Worm (Caenorhabditis elegans) whole organism, L4 larva: ENCODE measurements around the gene set-13.
"Not testable (repeated sequence)": the region's sequence is repeated elsewhere in the genome, so short reads cannot be mapped to it uniquely, and the experiment has no call there.

Experiments used
- F49E8.2 ChIP-seq: sonication (generic microtip); optimal IDR thresholded peaks from 2 replicates; lab custom pipeline; 2016; ENCODE audit warnings: missing compliant biosample characterization, mild to moderate bottlenecking, missing genetic modification characterization, borderline replicate concordance
- R02D3.7 ChIP-seq: fragments of 150-350 bp; sonication (generic microtip); optimal IDR thresholded peaks from 3 replicates; lab custom pipeline; 2014; ENCODE audit warnings: missing biosample characterization, missing genetic modification characterization
- Y105C5A.15 ChIP-seq: fragments of 200-800 bp; sonication (Bioruptor generic); IDR thresholded peaks from 2 replicates; pipeline ENCODE4 v1.3.6; 2022; ENCODE audit warnings: missing genetic modification characterization, missing compliant biosample characterization
- ZK337.2 ChIP-seq: fragments of 200-800 bp; sonication (Bioruptor generic); IDR thresholded peaks from 2 replicates; pipeline ENCODE4 v1.3.6; 2022; ENCODE audit warnings: missing genetic modification reagents, missing genetic modification characterization, missing compliant biosample characterization
- arid-1 ChIP-seq: fragments of 200-800 bp; sonication (Bioruptor generic); conservative IDR thresholded peaks from 2 replicates; pipeline ENCODE4 v1.3.6; 2022; ENCODE audit warnings: missing genetic modification reagents, missing genetic modification characterization, missing compliant biosample characterization
- ceh-44 ChIP-seq: fragments of 200-800 bp; sonication (Bioruptor generic); IDR thresholded peaks from 2 replicates; pipeline ENCODE4 v1.3.6; 2022; ENCODE audit warnings: missing genetic modification reagents, missing genetic modification characterization, missing compliant biosample characterization
- ceh-62 ChIP-seq: sonication (generic microtip); optimal IDR thresholded peaks from 2 replicates; lab custom pipeline; 2017; ENCODE audit warnings: missing biosample characterization, missing genetic modification characterization
- ctbp-1 ChIP-seq: fragments of 200-800 bp; sonication (Bioruptor generic); IDR thresholded peaks from 2 replicates; pipeline ENCODE4 v1.3.6; 2022; ENCODE audit warnings: missing genetic modification reagents, missing genetic modification characterization, missing compliant biosample characterization
- daf-12 ChIP-seq: fragments of 150-350 bp; optimal IDR thresholded peaks from 2 replicates; lab custom pipeline; 2014; ENCODE audit warnings: missing biosample characterization, missing genetic modification reagents, missing genetic modification characterization
- daf-16 ChIP-seq, 3 experiments: sonication (generic microtip); optimal IDR thresholded peaks; 2 replicates each; lab custom pipeline; 2016 to 2017; ENCODE audit warnings: missing genetic modification characterization in 3 of 3, missing genetic modification reagents in 3 of 3, mild to moderate bottlenecking in 2 of 3, missing compliant biosample characterization in 2 of 3, missing biosample characterization in 1 of 3, moderate library complexity in 1 of 3
- daf-8 ChIP-seq: fragments of 200-800 bp; sonication (Bioruptor generic); IDR thresholded peaks from 2 replicates; pipeline ENCODE4 v1.3.6; 2022; ENCODE audit warnings: missing genetic modification characterization, missing compliant biosample characterization
- dmd-6 ChIP-seq: fragments of 200-800 bp; sonication (Bioruptor generic); IDR thresholded peaks from 2 replicates; pipeline ENCODE4 v1.3.6; 2022; ENCODE audit warnings: missing genetic modification reagents, missing genetic modification characterization, missing compliant biosample characterization
- dmd-9 ChIP-seq: fragments of 200-800 bp; sonication (Bioruptor generic); IDR thresholded peaks from 2 replicates; pipeline ENCODE4 v1.3.6; 2022; ENCODE audit warnings: missing genetic modification reagents, missing genetic modification characterization, missing compliant biosample characterization
- hmg-1.1 ChIP-seq: fragments of 200-800 bp; sonication (Bioruptor generic); IDR thresholded peaks from 2 replicates; pipeline ENCODE4 v1.3.6; 2022; ENCODE audit warnings: missing genetic modification reagents, missing genetic modification characterization, missing compliant biosample characterization
- jun-1 ChIP-seq: fragments of 150-350 bp; optimal IDR thresholded peaks from 2 replicates; lab custom pipeline; 2014; ENCODE audit warnings: missing biosample characterization, missing genetic modification reagents, missing genetic modification characterization
- lin-39 ChIP-seq: fragments of 150-350 bp; optimal IDR thresholded peaks from 2 replicates; lab custom pipeline; 2014; ENCODE audit warnings: missing biosample characterization, missing genetic modification reagents, missing genetic modification characterization
- madf-5 ChIP-seq, 2 experiments: fragments of 200-800 bp; sonication (Bioruptor generic); IDR thresholded peaks; 2 replicates each; pipeline ENCODE4 v1.3.6; 2022; ENCODE audit warnings: missing compliant biosample characterization in 2 of 2, missing genetic modification characterization in 2 of 2
- mdt-29 ChIP-seq: fragments of 200-800 bp; sonication (Bioruptor generic); IDR thresholded peaks from 2 replicates; pipeline ENCODE4 v1.3.6; 2022; ENCODE audit warnings: missing genetic modification reagents, missing genetic modification characterization, missing compliant biosample characterization
- mes-2 ChIP-seq: sonication (generic microtip); optimal IDR thresholded peaks from 2 replicates; lab custom pipeline; 2016; ENCODE audit warnings: missing genotype, mild to moderate bottlenecking, missing genetic modification characterization, missing compliant biosample characterization; ENCODE audit not compliant: poor library complexity, severe bottlenecking
- nhr-42 ChIP-seq: fragments of 200-800 bp; sonication (Bioruptor generic); IDR thresholded peaks from 2 replicates; pipeline ENCODE4 v1.3.6; 2022; ENCODE audit warnings: missing genetic modification characterization, missing compliant biosample characterization
- nhr-77 ChIP-seq: fragments of 150-350 bp; optimal IDR thresholded peaks from 2 replicates; lab custom pipeline; 2014; ENCODE audit warnings: missing biosample characterization, missing genetic modification characterization
- rbr-2 ChIP-seq: sonication (generic microtip); optimal IDR thresholded peaks from 2 replicates; lab custom pipeline; 2016; ENCODE audit warnings: missing genotype, missing genetic modification characterization, missing compliant biosample characterization
- saeg-2 ChIP-seq: fragments of 200-800 bp; sonication (Bioruptor generic); IDR thresholded peaks from 2 replicates; pipeline ENCODE4 v1.3.6; 2022; ENCODE audit warnings: missing genetic modification reagents, missing genetic modification characterization, missing compliant biosample characterization
- sdz-12 ChIP-seq: fragments of 200-800 bp; sonication (Bioruptor generic); optimal IDR thresholded peaks from 2 replicates; lab custom pipeline; 2018; ENCODE audit warnings: mild to moderate bottlenecking, missing genetic modification characterization, missing compliant biosample characterization
- set-16 ChIP-seq: fragments of 200-800 bp; sonication (Bioruptor generic); IDR thresholded peaks from 2 replicates; pipeline ENCODE4 v1.3.6; 2022; ENCODE audit warnings: missing genetic modification reagents, missing genetic modification characterization, missing compliant biosample characterization
- spr-3 ChIP-seq: fragments of 200-800 bp; sonication (Bioruptor generic); optimal IDR thresholded peaks from 2 replicates; lab custom pipeline; 2018; ENCODE audit warnings: mild to moderate bottlenecking, missing genetic modification characterization, missing compliant biosample characterization
- unc-62 ChIP-seq, 3 experiments: fragments of 150-350 bp in 1 of 3; sonication (generic microtip); optimal IDR thresholded peaks in 2 of 3; peaks in 1 of 3; 1 replicate in 1 of 3; 2 replicates in 2 of 3; lab custom pipeline; 2014 to 2017; ENCODE audit warnings: missing biosample characterization in 3 of 3, missing genetic modification characterization in 3 of 3, missing genetic modification reagents in 3 of 3, missing genotype in 1 of 3
- zfp-3 ChIP-seq: fragments of 200-800 bp; sonication (Bioruptor generic); conservative IDR thresholded peaks from 2 replicates; pipeline ENCODE4 v1.3.6; 2022; ENCODE audit warnings: missing genetic modification reagents, missing genetic modification characterization, missing compliant biosample characterization
- ztf-11 ChIP-seq: fragments of 150-350 bp; optimal IDR thresholded peaks from 2 replicates; lab custom pipeline; 2014; ENCODE audit warnings: missing biosample characterization, missing genetic modification characterization
- ztf-7 ChIP-seq: fragments of 150-350 bp; optimal IDR thresholded peaks from 2 replicates; lab custom pipeline; 2014; ENCODE audit warnings: missing biosample characterization, missing genetic modification characterization

Gene set-13

DNA sequence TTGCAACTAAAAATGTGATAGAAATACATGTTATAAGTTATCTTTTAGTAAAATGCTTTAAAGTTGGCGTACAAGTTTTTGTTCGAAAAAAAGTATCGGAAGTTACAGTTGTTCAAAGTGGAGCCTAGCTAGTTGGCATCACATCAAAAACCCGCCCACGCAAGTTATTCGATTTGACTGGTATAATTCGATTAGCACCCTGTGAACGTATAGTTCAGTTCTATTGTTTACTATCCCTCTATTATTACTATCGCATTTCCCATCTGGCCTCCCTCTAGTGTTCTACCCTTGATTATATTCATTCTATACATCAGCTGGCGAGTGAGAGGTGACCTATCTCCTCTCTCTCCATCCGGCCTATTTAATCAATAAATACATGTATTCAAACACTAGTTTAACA is 22.2 kb downstream of the set-13 start, which contains the start of gene Y110A2AL.4:
Y110A2AL.4 (plus strand) TSS at position 301 of the 400 bp plus-strand sequence.
- TF ChIP-seq ZK337.2 (GFP tag; lab: Robert Waterston, UW); ztf-7 (tag; lab: Kevin White, UChicago); nhr-77 (tag; lab: Kevin White, UChicago): not testable (repeated sequence)

DNA sequence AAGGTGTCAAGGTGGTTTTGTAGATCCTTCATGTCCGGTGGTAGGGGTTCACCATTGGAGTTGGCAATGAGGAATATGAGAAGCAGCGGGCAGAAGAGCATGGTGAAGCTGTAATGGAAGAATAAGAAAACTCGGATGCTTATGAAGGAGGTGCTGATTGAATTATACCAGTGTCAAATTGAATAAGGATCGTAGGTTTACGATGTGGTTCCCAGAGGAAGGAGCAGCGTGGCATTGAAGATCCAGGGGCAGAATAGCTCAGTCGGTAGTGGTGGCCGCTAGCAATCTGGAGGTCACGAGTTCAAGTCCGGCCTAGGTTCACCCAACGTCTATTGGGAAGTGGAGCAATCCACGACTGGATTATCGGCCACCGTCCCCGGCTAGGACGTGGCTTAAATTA is 24.8 kb downstream of the set-13 start, which contains the start of gene Y110A2AL.6:
Y110A2AL.6 (minus strand) TSS at position 101 of the 400 bp plus-strand sequence.
- no peak for TF ChIP-seq saeg-2 (GFP tag; lab: Robert Waterston, UW)
- TF ChIP-seq, all 104 proteins: peak for 0

DNA sequence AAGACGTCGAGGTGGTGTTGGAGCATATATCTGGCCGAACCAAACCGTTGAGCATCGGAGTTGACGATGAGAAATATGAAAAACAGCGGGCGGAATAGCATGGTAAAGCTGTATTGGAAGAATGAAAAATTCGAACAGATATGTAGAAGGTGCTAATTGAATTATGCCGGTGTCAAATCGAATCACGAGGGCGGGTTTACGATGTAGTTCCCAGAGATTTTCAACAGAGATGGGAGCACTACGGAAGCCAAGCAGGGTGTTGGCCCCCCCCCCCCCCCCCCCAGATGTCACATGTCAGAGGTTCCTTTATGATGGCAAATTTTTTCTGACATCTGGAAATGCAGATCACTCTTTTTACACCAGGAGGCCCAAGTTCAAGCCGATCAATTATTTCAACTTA is 26.3 kb downstream of the set-13 start, which contains the start of gene Y110A2AL.7:
Y110A2AL.7 (minus strand) TSS at position 101 of the 400 bp plus-strand sequence.
- TF ChIP-seq ztf-11 (tag; lab: Kevin White, UChicago) (no peak), unc-62 (GFP tag; optimal IDR thresholded peaks at IDR 0.05 in 1 of 2; lab: Kevin White, UChicago) (peak in 1 of 2 experiments; percentile 64), unc-62 (tag; optimal IDR thresholded peaks at IDR 0.05; lab: Kevin White, UChicago) (no peak), Y105C5A.15 (GFP tag; lab: Robert Waterston, UW) (no peak)

DNA sequence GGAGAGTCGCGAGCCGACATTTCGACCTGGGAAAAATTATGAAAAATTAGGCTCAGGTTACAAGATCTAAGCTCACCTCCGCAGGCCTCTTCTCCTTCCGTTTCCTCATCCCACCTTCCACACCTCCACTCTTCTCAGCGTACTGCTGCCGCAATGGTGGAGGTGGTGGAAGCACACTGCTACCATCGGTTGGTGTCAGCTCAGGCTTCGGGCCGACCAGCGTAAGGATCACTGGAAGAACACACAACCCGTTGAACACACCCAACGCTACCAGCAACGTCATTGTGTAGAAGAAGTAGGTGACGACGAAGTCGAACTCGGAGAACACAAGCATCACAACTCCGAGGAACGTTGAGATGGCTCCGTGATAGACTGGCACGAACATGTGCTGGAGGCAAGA is 28.9 kb downstream of the set-13 start:
- TF ChIP-seq R02D3.7 (tag; lab: Kevin White, UChicago) (no peak), set-16 (GFP tag; lab: Robert Waterston, UW) (peak; percentile 54)

DNA sequence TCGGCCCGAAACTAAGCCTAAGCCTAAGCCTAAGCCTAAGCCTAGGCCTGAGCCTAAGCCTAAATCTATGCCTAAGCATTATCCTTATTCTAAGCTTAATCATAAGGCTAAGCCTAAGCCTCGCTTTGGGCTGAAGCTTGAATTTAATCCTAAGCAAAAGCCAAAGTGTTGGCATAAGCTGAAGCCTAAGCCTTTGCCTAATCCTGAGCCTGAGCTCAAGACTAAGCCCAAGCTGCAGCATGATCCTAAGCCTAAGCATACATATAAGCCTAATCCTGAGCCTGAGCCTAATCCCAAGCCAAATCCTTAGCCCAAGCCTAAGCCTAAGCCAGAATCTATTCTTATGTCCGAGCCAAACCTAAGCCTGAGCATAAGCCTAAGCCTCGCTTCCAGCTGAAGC is 29.8 kb downstream of the set-13 start:
- TF ChIP-seq mes-2 (tag; lab: Kevin White, UChicago) (no peak), hmg-1.1 (no peak), ceh-62 (tag; lab: Kevin White, UChicago) (no peak), mdt-29 (GFP tag; lab: Robert Waterston, UW) (no peak), unc-62 (GFP tag; optimal IDR thresholded peaks at IDR 0.05 in 1 of 2; lab: Kevin White, UChicago) (no peak), unc-62 (tag; optimal IDR thresholded peaks at IDR 0.05; lab: Kevin White, UChicago) (no peak), arid-1 (no peak), dmd-6 (GFP tag; lab: Robert Waterston, UW) (no peak), sdz-12 (GFP tag; lab: Kevin White, UChicago) (no peak), ctbp-1 (GFP tag; lab: Robert Waterston, UW) (no peak), jun-1 (tag; lab: Kevin White, UChicago) (no peak), daf-16 (GFP tag; optimal IDR thresholded peaks at IDR 0.05; lab: Kevin White, UChicago) (no peak), daf-16 (tag; optimal IDR thresholded peaks at IDR 0.05; lab: Kevin White, UChicago) (no peak), lin-39 (tag; lab: Kevin White, UChicago) (no peak), zfp-3 (GFP tag; lab: Robert Waterston, UW) (no peak)

DNA sequence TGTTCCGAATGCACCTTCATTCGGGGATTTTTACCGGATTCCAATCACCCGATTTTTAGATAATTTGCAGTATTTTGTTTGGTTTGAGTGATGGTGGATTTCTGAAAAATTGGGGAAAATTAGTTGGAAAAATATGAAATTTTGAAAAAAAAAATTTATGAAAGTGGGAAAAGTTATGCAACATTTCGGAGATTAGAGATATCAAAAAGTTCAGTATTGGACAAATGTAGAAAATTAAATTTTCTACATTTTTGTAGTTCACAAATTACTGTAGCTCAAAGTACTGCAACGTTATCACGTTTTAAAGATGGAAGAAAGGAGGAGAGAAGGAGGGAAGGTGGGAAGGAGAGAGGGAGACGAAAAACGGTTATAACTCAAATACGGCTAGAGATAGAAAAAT is 35.7 kb downstream of the set-13 start, which contains the start of gene ptc-3:
ptc-3 (minus strand) TSS at position 101 of the 400 bp plus-strand sequence.
- no peak for TF ChIP-seq daf-12 (tag; lab: Kevin White, UChicago)
- TF ChIP-seq rbr-2 (tag; lab: Kevin White, UChicago): no peak
- TF ChIP-seq nhr-42: no peak
- TF ChIP-seq, all 104 proteins: peak for 0

DNA sequence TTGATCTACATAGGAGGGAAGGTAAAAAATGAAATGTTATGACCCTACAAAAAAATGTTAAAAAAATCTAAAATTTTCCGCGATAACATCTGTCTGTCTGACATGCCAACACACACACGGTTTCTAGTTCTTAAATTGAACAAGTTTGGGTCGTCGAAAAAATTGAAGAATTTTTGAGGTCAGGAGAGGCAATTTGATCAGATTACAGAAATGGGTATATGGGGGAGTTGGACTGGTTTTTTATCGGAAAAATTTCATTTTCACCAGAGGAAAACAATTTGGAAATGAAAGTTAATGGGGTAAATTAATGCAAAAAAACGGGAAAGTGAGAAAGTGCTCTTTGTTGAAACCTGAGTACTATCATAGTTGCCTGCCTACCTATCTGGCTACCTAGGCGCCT is 37.0 kb downstream of the set-13 start:
- no peak for TF ChIP-seq Y105C5A.15 (GFP tag; lab: Robert Waterston, UW)
- TF ChIP-seq spr-3: no peak
- TF ChIP-seq mdt-29 (GFP tag; lab: Robert Waterston, UW): no peak
- no peak for TF ChIP-seq dmd-9 (GFP tag; lab: Robert Waterston, UW)
- no peak for TF ChIP-seq ceh-44 (GFP tag; lab: Robert Waterston, UW)
- no peak for TF ChIP-seq F49E8.2 (tag; lab: Kevin White, UChicago)
- TF ChIP-seq daf-8 (GFP tag; lab: Robert Waterston, UW): no peak
- no peak for TF ChIP-seq madf-5 (GFP tag; IDR thresholded peaks at IDR 0.05; lab: Robert Waterston, UW)
